Worm (Caenorhabditis elegans) whole organism, early embryonic: ENCODE results near the gene Y46D2A.2.

Source experiments
- ama-1 ChIP-seq: fragments of 150-350 bp; optimal IDR thresholded peaks from 2 replicates; lab custom pipeline; 2014
- pes-1 ChIP-seq: fragments of 200-800 bp; sonication (Bioruptor generic); IDR thresholded peaks from 2 replicates; pipeline ENCODE4 v1.3.6; 2022; ENCODE audit warnings: missing genetic modification reagents, missing genetic modification characterization, missing compliant biosample characterization

DNA sequence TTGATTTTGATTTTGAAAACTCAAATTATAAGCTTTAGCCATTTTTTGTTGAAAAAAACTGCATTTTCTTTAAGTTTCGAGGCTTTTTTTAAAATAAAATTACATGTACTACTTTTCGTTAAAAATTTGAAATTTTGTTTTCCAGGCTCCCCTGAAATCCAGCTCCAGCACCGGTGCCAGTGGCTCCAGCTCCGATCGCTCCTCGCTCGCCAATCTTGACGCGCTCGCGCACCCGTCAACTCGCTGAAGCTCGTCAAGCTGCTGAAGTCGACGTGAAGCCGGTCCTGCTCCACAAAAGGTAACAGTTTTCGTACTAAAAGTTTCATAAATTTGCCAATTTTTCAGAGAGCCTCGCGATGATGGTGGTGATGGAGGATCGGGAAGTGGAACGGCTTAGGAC is 17.7 kb upstream of the Y46D2A.2 start:
- TF ChIP-seq ama-1 (lab: Kevin White, UChicago) (no peak), pes-1 (GFP tag; lab: Robert Waterston, UW) (no peak)
